Fruit fly (Drosophila melanogaster) whole organism, larva: ENCODE data around the gene Saysd1.

ENCODE experiments used
- noc ChIP-seq: fragments of 200-800 bp; sonication (Bioruptor generic); optimal IDR thresholded peaks from 3 replicates; lab custom pipeline; 2019; ENCODE audit warnings: missing biosample characterization, mild to moderate bottlenecking, missing genetic modification characterization, moderate library complexity

Saysd1 gene

dm6 chr3R:25215123-25215522 lies at the start of gene Saysd1:
Gene Saysd1 (minus strand): TSS chr3R:25215188.
- TF ChIP-seq noc (tag; lab: Kevin White, UChicago) = peak; percentile 64

dm6 chr3R:25262322-25262761 lies 47.4 kb upstream of the Saysd1 start, which contains the start of the genes Kdsr and CG11858:
Gene Kdsr (minus strand): TSS chr3R:25262498.
Gene CG11858 (plus strand): TSS chr3R:25262741.
- TF ChIP-seq noc (tag; lab: Kevin White, UChicago) = peak; percentile 79

dm6 chr3R:25260670-25261069 lies 45.7 kb upstream of the Saysd1 start:
- no peak for TF ChIP-seq noc (tag; lab: Kevin White, UChicago)

- TF ChIP-seq noc (tag; lab: Kevin White, UChicago) = peak; percentile 95
Observed at dm6 chr3R:25258628-25259240, 43.7 kb upstream of the Saysd1 start, which contains the start of gene CG11857. Gene CG11857 (plus strand): TSS chr3R:25258898.

- TF ChIP-seq noc (tag; lab: Kevin White, UChicago) = no peak
Observed at dm6 chr3R:25249145-25250141, 34.5 kb upstream of the Saysd1 start, which contains the start of gene Nup358. Gene Nup358 (plus strand): TSS chr3R:25249348.

dm6 chr3R:25247379-25247869 lies 32.4 kb upstream of the Saysd1 start, which contains the start of the genes RpS27 and Nup37:
Gene RpS27 (minus strand): TSS chr3R:25247514.
Gene Nup37 (plus strand): TSS chr3R:25247658.
- peak; percentile 86 for TF ChIP-seq noc (tag; lab: Kevin White, UChicago)

dm6 chr3R:25245052-25245813 lies 30.2 kb upstream of the Saysd1 start, which contains the start of gene bam:
Gene bam (minus strand): TSS chr3R:25245109.
- TF ChIP-seq noc (tag; lab: Kevin White, UChicago) = no peak

dm6 chr3R:25241507-25242070 lies 26.6 kb upstream of the Saysd1 start, which contains the start of gene CG11854:
Gene CG11854 (plus strand): TSS chr3R:25242020.
- no peak for TF ChIP-seq noc (tag; lab: Kevin White, UChicago)

dm6 chr3R:25239880-25240279 lies 24.9 kb upstream of the Saysd1 start, which contains the start of gene to:
Gene to (plus strand): TSS chr3R:25240180.
- TF ChIP-seq noc (tag; lab: Kevin White, UChicago) = no peak

dm6 chr3R:25238771-25239700 lies 24.0 kb upstream of the Saysd1 start:
- TF ChIP-seq noc (tag; lab: Kevin White, UChicago) = no peak

dm6 chr3R:25237314-25237713 lies 22.3 kb upstream of the Saysd1 start, which contains the start of gene Jhbp7:
Gene Jhbp7 (plus strand): TSS chr3R:25237614.
- no peak for TF ChIP-seq noc (tag; lab: Kevin White, UChicago)

dm6 chr3R:25236121-25236520 lies 21.1 kb upstream of the Saysd1 start:
- no peak for TF ChIP-seq noc (tag; lab: Kevin White, UChicago)

- no peak for TF ChIP-seq noc (tag; lab: Kevin White, UChicago)
Observed at dm6 chr3R:25235362-25235761, 20.4 kb upstream of the Saysd1 start, which contains the start of gene Sil1. Gene Sil1 (minus strand): TSS chr3R:25235529.
